Worm (Caenorhabditis elegans) whole organism, young adult: ENCODE measurements around the gene lec-3.

ENCODE experiments used
- B0019.2 ChIP-seq: fragments of 200-800 bp; sonication (Bioruptor generic); conservative IDR thresholded peaks from 2 replicates; pipeline ENCODE4 v1.3.6; 2022; ENCODE audit warnings: missing genetic modification reagents, missing genetic modification characterization, missing compliant biosample characterization
- B0336.3 ChIP-seq: fragments of 200-800 bp; sonication (Bioruptor generic); IDR thresholded peaks from 2 replicates; pipeline ENCODE4 v1.3.6; 2022; ENCODE audit warnings: missing genetic modification characterization, missing compliant biosample characterization
- C06A6.2 ChIP-seq: fragments of 200-800 bp; sonication (Bioruptor generic); conservative IDR thresholded peaks from 2 replicates; pipeline ENCODE4 v1.3.6; 2022; ENCODE audit warnings: missing genetic modification characterization, missing compliant biosample characterization
- F22D6.2 ChIP-seq: sonication (generic microtip); optimal IDR thresholded peaks from 2 replicates; lab custom pipeline; 2016; ENCODE audit warnings: mild to moderate bottlenecking, missing genetic modification characterization, missing compliant biosample characterization
- F23B12.7 ChIP-seq: sonication (generic microtip); optimal IDR thresholded peaks from 2 replicates; lab custom pipeline; 2017; ENCODE audit warnings: missing genetic modification characterization, mild to moderate bottlenecking, missing compliant biosample characterization, antibody characterized with exemption, moderate library complexity; ENCODE audit not compliant: insufficient read depth
- F33H1.4 ChIP-seq: fragments of 200-800 bp; sonication (Bioruptor generic); IDR thresholded peaks from 2 replicates; pipeline ENCODE4 v1.3.6; 2022; ENCODE audit warnings: missing genetic modification reagents, missing genetic modification characterization, missing compliant biosample characterization
- F37B4.10 ChIP-seq: fragments of 200-800 bp; sonication (Bioruptor generic); IDR thresholded peaks from 2 replicates; pipeline ENCODE4 v1.3.6; 2022; ENCODE audit warnings: missing genetic modification characterization, missing compliant biosample characterization
- F39B2.1 ChIP-seq: fragments of 200-800 bp; sonication (Bioruptor generic); IDR thresholded peaks from 2 replicates; pipeline ENCODE4 v1.3.6; 2022; ENCODE audit warnings: missing genetic modification reagents, missing genetic modification characterization, missing compliant biosample characterization
- F52B5.7 ChIP-seq: sonication (generic microtip); optimal IDR thresholded peaks from 2 replicates; lab custom pipeline; 2016; ENCODE audit warnings: mild to moderate bottlenecking, missing genetic modification characterization, missing compliant biosample characterization
- K11D2.4 ChIP-seq: fragments of 200-800 bp; sonication (Bioruptor generic); IDR thresholded peaks from 2 replicates; pipeline ENCODE4 v1.3.6; 2022; ENCODE audit warnings: missing genetic modification reagents, missing genetic modification characterization, missing compliant biosample characterization
- T07F8.4 ChIP-seq: sonication (generic microtip); optimal IDR thresholded peaks from 2 replicates; lab custom pipeline; 2016; ENCODE audit warnings: mild to moderate bottlenecking, missing genetic modification characterization, moderate library complexity, missing compliant biosample characterization
- Y56A3A.18 ChIP-seq: fragments of 200-800 bp; sonication (Bioruptor generic); IDR thresholded peaks from 2 replicates; pipeline ENCODE4 v1.3.6; 2022; ENCODE audit warnings: missing genetic modification reagents, missing genetic modification characterization, missing compliant biosample characterization
- Y67H2A.10 ChIP-seq: fragments of 200-800 bp; sonication (Bioruptor generic); conservative IDR thresholded peaks from 2 replicates; pipeline ENCODE4 v1.3.6; 2022; ENCODE audit warnings: missing genetic modification reagents, missing genetic modification characterization, missing compliant biosample characterization
- akir-1 ChIP-seq: fragments of 200-800 bp; sonication (Bioruptor generic); optimal IDR thresholded peaks from 2 replicates; lab custom pipeline; 2018; ENCODE audit warnings: mild to moderate bottlenecking, missing genetic modification characterization, moderate library complexity, missing compliant biosample characterization
- ama-1 ChIP-seq, 3 experiments: fragments of 150-350 bp in 1 of 3; sonication (generic microtip) in 2 of 3; optimal IDR thresholded peaks; 2 replicates each; lab custom pipeline; 2014 to 2018; ENCODE audit warnings: missing biosample characterization in 2 of 3, missing genetic modification characterization in 2 of 3, missing genetic modification reagents in 2 of 3
- aptf-3 ChIP-seq: fragments of 200-800 bp; sonication (Bioruptor generic); IDR thresholded peaks from 2 replicates; pipeline ENCODE4 v1.3.6; 2022; ENCODE audit warnings: missing genetic modification characterization, missing compliant biosample characterization
- ccch-3 ChIP-seq: fragments of 200-800 bp; sonication (Bioruptor generic); optimal IDR thresholded peaks from 2 replicates; lab custom pipeline; 2018; ENCODE audit warnings: mild to moderate bottlenecking, missing genetic modification characterization, missing compliant biosample characterization
- cebp-1 ChIP-seq, 2 experiments: fragments of 200-800 bp in 1 of 2; sonication (Bioruptor generic) in 1 of 2; sonication (generic microtip) in 1 of 2; IDR thresholded peaks in 1 of 2; optimal IDR thresholded peaks in 1 of 2; 2 replicates each; pipeline versions ENCODE4 v1.3.6 to Lab custom; 2017 to 2022; ENCODE audit warnings: missing compliant biosample characterization in 2 of 2, missing genetic modification characterization in 2 of 2, mild to moderate bottlenecking in 1 of 2, missing genetic modification reagents in 1 of 2, moderate library complexity in 1 of 2
- ceh-40 ChIP-seq: fragments of 200-800 bp; sonication (Bioruptor generic); IDR thresholded peaks from 2 replicates; pipeline ENCODE4 v1.3.6; 2022; ENCODE audit warnings: missing genetic modification characterization, missing compliant biosample characterization
- ceh-91 ChIP-seq: fragments of 200-800 bp; sonication (Bioruptor generic); IDR thresholded peaks from 2 replicates; pipeline ENCODE4 v1.3.6; 2022; ENCODE audit warnings: missing genetic modification reagents, missing genetic modification characterization, missing compliant biosample characterization
- dox-1 ChIP-seq: fragments of 200-800 bp; sonication (Bioruptor generic); IDR thresholded peaks from 2 replicates; pipeline ENCODE4 v1.3.6; 2022; ENCODE audit warnings: missing genetic modification reagents, missing genetic modification characterization, missing compliant biosample characterization
- fkh-3 ChIP-seq: sonication (generic microtip); optimal IDR thresholded peaks from 2 replicates; lab custom pipeline; 2016; ENCODE audit warnings: mild to moderate bottlenecking, missing genetic modification characterization, missing compliant biosample characterization
- hsf-1 ChIP-seq: fragments of 200-800 bp; sonication (Bioruptor generic); IDR thresholded peaks from 2 replicates; pipeline ENCODE4 v1.3.6; 2022; ENCODE audit warnings: missing genetic modification reagents, missing genetic modification characterization, missing compliant biosample characterization
- let-526 ChIP-seq: fragments of 200-800 bp; sonication (Bioruptor generic); IDR thresholded peaks from 2 replicates; pipeline ENCODE4 v1.3.6; 2022; ENCODE audit warnings: missing genetic modification reagents, missing genetic modification characterization, missing compliant biosample characterization
- lin-35 ChIP-seq, 3 experiments: fragments of 150-350 bp in 2 of 3; sonication (generic microtip) in 1 of 3; optimal IDR thresholded peaks; 2 replicates each; lab custom pipeline; 2014 to 2018; ENCODE audit warnings: missing biosample characterization in 3 of 3, missing genetic modification characterization in 3 of 3, missing genetic modification reagents in 3 of 3
- lin-40 ChIP-seq: sonication (generic microtip); optimal IDR thresholded peaks from 2 replicates; lab custom pipeline; 2016; ENCODE audit warnings: missing genetic modification characterization, mild to moderate bottlenecking, missing compliant biosample characterization, missing genotype, missing genetic modification reagents
- lsl-1 ChIP-seq: fragments of 200-800 bp; sonication (Bioruptor generic); optimal IDR thresholded peaks from 2 replicates; lab custom pipeline; 2018; ENCODE audit warnings: mild to moderate bottlenecking, missing genetic modification characterization, moderate library complexity, missing compliant biosample characterization
- lsy-27 ChIP-seq: sonication (generic microtip); optimal IDR thresholded peaks from 2 replicates; lab custom pipeline; 2017; ENCODE audit warnings: missing genetic modification characterization, mild to moderate bottlenecking, missing compliant biosample characterization, antibody characterized with exemption, missing genotype, borderline replicate concordance; ENCODE audit not compliant: insufficient read depth
- madf-10 ChIP-seq: sonication (generic microtip); optimal IDR thresholded peaks from 2 replicates; lab custom pipeline; 2016; ENCODE audit warnings: mild to moderate bottlenecking, missing genetic modification characterization, missing compliant biosample characterization
- mxl-1 ChIP-seq: sonication (generic microtip); optimal IDR thresholded peaks from 2 replicates; lab custom pipeline; 2016; ENCODE audit warnings: missing genetic modification characterization, missing compliant biosample characterization
- nfya-1 ChIP-seq: sonication (generic microtip); optimal IDR thresholded peaks from 2 replicates; lab custom pipeline; 2017; ENCODE audit warnings: antibody characterized with exemption, missing compliant biosample characterization, missing genetic modification characterization, borderline replicate concordance; ENCODE audit not compliant: insufficient read depth
- nhr-179 ChIP-seq: sonication (generic microtip); optimal IDR thresholded peaks from 2 replicates; lab custom pipeline; 2016; ENCODE audit warnings: mild to moderate bottlenecking, missing genetic modification characterization, missing compliant biosample characterization
- nhr-80 ChIP-seq: sonication (generic microtip); optimal IDR thresholded peaks from 2 replicates; lab custom pipeline; 2016; ENCODE audit warnings: missing genetic modification characterization, missing compliant biosample characterization
- pbrm-1 ChIP-seq: fragments of 200-800 bp; sonication (Bioruptor generic); IDR thresholded peaks from 2 replicates; pipeline ENCODE4 v1.3.6; 2022; ENCODE audit warnings: missing genetic modification reagents, missing genetic modification characterization, missing compliant biosample characterization
- somi-1 ChIP-seq: fragments of 200-800 bp; sonication (Bioruptor generic); optimal IDR thresholded peaks from 2 replicates; lab custom pipeline; 2018; ENCODE audit warnings: mild to moderate bottlenecking, missing genetic modification characterization, missing compliant biosample characterization
- unc-130 ChIP-seq: sonication (generic microtip); optimal IDR thresholded peaks from 2 replicates; lab custom pipeline; 2016; ENCODE audit warnings: missing genetic modification reagents, missing genetic modification characterization, missing compliant biosample characterization
- unc-62 ChIP-seq: fragments of 150-350 bp; optimal IDR thresholded peaks from 2 replicates; lab custom pipeline; 2014; ENCODE audit warnings: missing biosample characterization, missing genetic modification reagents, missing genetic modification characterization
- ztf-25 ChIP-seq: fragments of 200-800 bp; sonication (Bioruptor generic); IDR thresholded peaks from 2 replicates; pipeline ENCODE4 v1.3.6; 2022; ENCODE audit warnings: missing genetic modification reagents, missing genetic modification characterization, missing compliant biosample characterization
- ztf-26 ChIP-seq: sonication (generic microtip); optimal IDR thresholded peaks from 2 replicates; lab custom pipeline; 2017; ENCODE audit warnings: missing genetic modification characterization, missing compliant biosample characterization
- ztf-6 ChIP-seq: fragments of 200-800 bp; sonication (Bioruptor generic); IDR thresholded peaks from 2 replicates; pipeline ENCODE4 v1.3.6; 2022; ENCODE audit warnings: missing genetic modification reagents, missing genetic modification characterization, missing compliant biosample characterization

Gene lec-3

DNA sequence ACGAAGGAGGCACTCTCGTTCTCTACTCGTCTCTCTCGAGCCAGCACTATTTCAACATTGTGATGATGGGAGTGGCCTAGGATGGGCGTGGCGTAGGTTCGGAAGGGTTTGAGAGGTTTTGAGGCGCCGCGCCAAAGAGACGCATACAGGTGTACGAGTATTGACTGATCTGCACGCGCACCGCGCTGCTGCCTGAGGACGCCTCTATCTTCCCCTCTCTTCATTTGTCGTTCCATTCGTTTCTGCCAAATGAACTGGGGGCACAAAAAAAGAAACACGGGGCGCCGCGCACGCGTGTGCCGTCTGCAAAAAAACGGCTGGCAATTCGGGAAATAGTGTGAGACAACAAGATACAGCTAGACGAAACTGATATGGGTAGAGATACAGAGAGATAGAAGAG lies 25.1 kb downstream of the lec-3 start, which contains the start of gene lec-2 (continued):
- no peak for TF ChIP-seq akir-1 (GFP tag; lab: Kevin White, UChicago)
- TF ChIP-seq let-526 (GFP tag; lab: Robert Waterston, UW): no peak

ce11 chrII:10017528-10017927 lies 26.6 kb downstream of the lec-3 start:
- TF ChIP-seq dox-1 (GFP tag; lab: Robert Waterston, UW) (no peak), pbrm-1 (no peak), ztf-6 (GFP tag; lab: Robert Waterston, UW) (no peak), F52B5.7 (tag; lab: Kevin White, UChicago) (no peak), lsy-27 (no peak), nfya-1 (tag; lab: Kevin White, UChicago) (no peak), ama-1 (optimal IDR thresholded peaks at IDR 0.05; lab: Kevin White, UChicago) (no peak), ama-1 (GFP tag; optimal IDR thresholded peaks at IDR 0.05; lab: Kevin White, UChicago) (no peak), aptf-3 (GFP tag; lab: Robert Waterston, UW) (no peak), F22D6.2 (tag; lab: Kevin White, UChicago) (no peak), lin-35 (GFP tag; optimal IDR thresholded peaks at IDR 0.05; lab: Kevin White, UChicago) (no peak), F37B4.10 (GFP tag; lab: Robert Waterston, UW) (no peak), unc-130 (GFP tag; lab: Kevin White, UChicago) (no peak), C06A6.2 (GFP tag; lab: Robert Waterston, UW) (no peak), ccch-3 (no peak), T07F8.4 (tag; lab: Kevin White, UChicago) (no peak), unc-62 (GFP tag; lab: Kevin White, UChicago) (no peak)

DNA sequence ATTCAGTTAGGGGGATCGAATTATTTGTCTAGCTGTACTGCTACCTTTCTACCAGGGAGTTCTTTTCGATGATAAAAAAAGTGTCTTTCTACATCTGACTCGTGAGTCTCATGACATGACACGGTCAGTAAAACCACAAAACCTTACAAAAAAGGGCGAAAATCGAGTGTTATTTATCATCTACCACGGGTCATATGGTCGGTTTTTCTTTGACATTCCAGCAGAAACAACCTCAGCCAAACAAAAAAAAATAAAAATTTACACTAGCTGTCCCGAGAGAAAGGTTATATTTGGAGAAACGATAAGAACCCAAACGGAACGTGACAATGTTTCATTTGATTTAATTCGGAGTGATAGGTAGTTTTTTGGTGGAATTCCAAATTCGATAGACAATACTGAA lies 28.8 kb downstream of the lec-3 start:
- TF ChIP-seq somi-1 (GFP tag; lab: Kevin White, UChicago) (peak; percentile 15), B0336.3 (GFP tag; lab: Robert Waterston, UW) (no peak), madf-10 (tag; lab: Kevin White, UChicago) (no peak), nhr-80 (tag; lab: Kevin White, UChicago) (peak; percentile 23), ztf-26 (peak; percentile 52), lin-40 (tag; lab: Kevin White, UChicago) (peak; percentile 25), ceh-40 (GFP tag; lab: Robert Waterston, UW) (no peak), cebp-1 (GFP tag; IDR thresholded peaks at IDR 0.05; lab: Robert Waterston, UW) (no peak), cebp-1 (tag; optimal IDR thresholded peaks at IDR 0.05; lab: Kevin White, UChicago) (peak; percentile 49), K11D2.4 (GFP tag; lab: Robert Waterston, UW) (peak; percentile 78), Y56A3A.18 (no peak)

- TF ChIP-seq unc-62 (GFP tag; lab: Kevin White, UChicago) (no peak), fkh-3 (tag; lab: Kevin White, UChicago) (no peak), B0019.2 (GFP tag; lab: Robert Waterston, UW) (no peak), mxl-1 (tag; lab: Kevin White, UChicago) (no peak), lsl-1 (no peak), B0336.3 (GFP tag; lab: Robert Waterston, UW) (no peak), ztf-25 (GFP tag; lab: Robert Waterston, UW) (no peak), hsf-1 (GFP tag; lab: Robert Waterston, UW) (no peak), ceh-91 (no peak), F23B12.7 (tag; lab: Kevin White, UChicago) (no peak), let-526 (GFP tag; lab: Robert Waterston, UW) (no peak), F33H1.4 (GFP tag; lab: Robert Waterston, UW) (no peak), nhr-179 (no peak), F39B2.1 (no peak), Y67H2A.10 (GFP tag; lab: Robert Waterston, UW) (no peak)
Measured at ce11 chrII:10021749-10022148, 30.8 kb downstream of the lec-3 start.
